Worm (Caenorhabditis elegans): ENCODE data around the gene sms-1.

The sms-1 gene

ce11 chrIV:11522225-11522952, 24.4 kb upstream of the sms-1 start:
- TF ChIP-seq unc-62 (GFP tag; optimal IDR thresholded peaks at IDR 0.05) (peak; percentile 4), zip-8 (tag; optimal IDR thresholded peaks at IDR 0.05) (peak; percentile 51), nhr-12 (tag; optimal IDR thresholded peaks at IDR 0.05) (no peak), nhr-237 (tag; optimal IDR thresholded peaks at IDR 0.05) (peak; percentile 79), ham-2 (GFP tag; optimal IDR thresholded peaks at IDR 0.05) (no peak), unc-120 (tag; optimal IDR thresholded peaks at IDR 0.05; ENCODE audit: poor library complexity, severe bottlenecking) (peak; percentile 29), nhr-76 (tag; optimal IDR thresholded peaks at IDR 0.05) (no peak), M03D4.4 (tag; optimal IDR thresholded peaks at IDR 0.05) (no peak), blmp-1 (tag; optimal IDR thresholded peaks at IDR 0.05) (peak; percentile 71), nhr-28 (tag; optimal IDR thresholded peaks at IDR 0.05) (no peak), pha-4 (tag; optimal IDR thresholded peaks at IDR 0.05) (peak; percentile 25), ceh-83 (GFP tag; optimal IDR thresholded peaks at IDR 0.05) (no peak), lsy-2 (tag; optimal IDR thresholded peaks at IDR 0.05) (peak; percentile 16), ces-1 (GFP tag; optimal IDR thresholded peaks at IDR 0.05) (peak; percentile 72)

DNA sequence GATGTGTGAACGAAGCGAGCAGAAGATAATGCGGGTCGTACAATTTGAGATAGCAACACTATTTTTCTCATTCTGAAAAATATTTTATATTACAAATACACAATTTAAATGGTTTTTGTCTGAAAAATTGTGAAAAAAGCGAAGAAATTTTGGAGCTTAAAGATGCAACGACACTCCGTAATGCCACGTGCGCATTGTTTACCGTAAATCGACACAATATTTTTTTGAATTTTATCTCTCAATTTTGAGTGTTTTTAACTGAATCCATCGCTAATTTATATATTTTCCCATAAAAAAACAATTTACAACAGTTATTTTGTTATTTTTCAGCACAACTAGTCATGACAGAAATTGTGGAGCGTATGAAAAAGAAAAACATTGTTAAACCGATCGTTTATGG, 23.0 kb upstream of the sms-1 start, which contains the start of the genes M04B2.4 and gfl-1:
Gene M04B2.4 (minus strand): TSS at position 72 of the 400 bp plus-strand sequence.
Gene gfl-1 (plus strand): TSS at position 331 of the 400 bp plus-strand sequence.
- TF ChIP-seq nhr-237 (tag; optimal IDR thresholded peaks at IDR 0.05) (peak; percentile 10), unc-39 (tag; optimal IDR thresholded peaks at IDR 0.05) (no peak), ces-1 (GFP tag; optimal IDR thresholded peaks at IDR 0.05) (peak; percentile 10)

DNA sequence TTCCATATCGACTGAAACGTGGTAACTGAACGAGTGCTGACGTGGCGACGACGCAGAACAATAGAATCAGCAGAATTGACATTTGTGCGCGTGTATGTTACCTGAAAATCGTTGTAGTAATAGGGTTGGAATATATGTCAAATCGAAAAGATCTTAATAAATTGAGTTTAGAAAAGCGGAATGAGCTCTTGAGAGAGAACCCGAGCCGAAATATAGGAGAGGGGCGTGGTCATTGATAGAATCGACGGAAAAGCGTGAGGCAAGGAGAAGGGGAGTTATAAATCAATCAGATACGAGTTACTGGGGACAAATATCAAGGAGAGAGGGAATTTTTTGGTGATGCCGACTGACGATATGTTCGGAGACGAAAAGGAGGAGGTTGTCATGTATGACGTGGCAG, 12.7 kb upstream of the sms-1 start, which contains the start of gene M04B2.6:
Gene M04B2.6 (minus strand): TSS at position 101 of the 400 bp plus-strand sequence.
- TF ChIP-seq lin-13 (tag; optimal IDR thresholded peaks at IDR 0.05): no peak
- TF ChIP-seq ceh-39 (tag; optimal IDR thresholded peaks at IDR 0.05): no peak
- TF ChIP-seq ham-2 (GFP tag; optimal IDR thresholded peaks at IDR 0.05): no peak
- TF ChIP-seq ztf-11 (tag; optimal IDR thresholded peaks at IDR 0.05): no peak
- TF ChIP-seq sem-2 (GFP tag; optimal IDR thresholded peaks at IDR 0.05): no peak
- no peak for TF ChIP-seq nhr-2 (tag; optimal IDR thresholded peaks at IDR 0.05)
- no peak for TF ChIP-seq M03D4.4 (tag; optimal IDR thresholded peaks at IDR 0.05)
- no peak for TF ChIP-seq unc-120 (tag; optimal IDR thresholded peaks at IDR 0.05; ENCODE audit: poor library complexity, severe bottlenecking)
- no peak for TF ChIP-seq ceh-43 (GFP tag; optimal IDR thresholded peaks at IDR 0.05)
- TF ChIP-seq mab-5 (tag; optimal IDR thresholded peaks at IDR 0.05): no peak
- no peak for TF ChIP-seq nhr-28 (tag; optimal IDR thresholded peaks at IDR 0.05)
- TF ChIP-seq mls-2 (tag; optimal IDR thresholded peaks at IDR 0.05): no peak
- no peak for TF ChIP-seq unc-39 (tag; optimal IDR thresholded peaks at IDR 0.05)
- no peak for TF ChIP-seq sptf-1 (tag; optimal IDR thresholded peaks at IDR 0.05)
- no peak for TF ChIP-seq cnd-1 (tag; optimal IDR thresholded peaks at IDR 0.05)
- no peak for TF ChIP-seq nhr-12 (tag; optimal IDR thresholded peaks at IDR 0.05)
- TF ChIP-seq blmp-1 (tag; optimal IDR thresholded peaks at IDR 0.05): no peak
- no peak for TF ChIP-seq nhr-76 (tag; optimal IDR thresholded peaks at IDR 0.05)
- TF ChIP-seq hlh-1 (tag; optimal IDR thresholded peaks at IDR 0.05): no peak

ce11 chrIV:11504416-11504815, 6.4 kb upstream of the sms-1 start, which contains the start of gene twk-25:
twk-25 (plus strand) TSS chrIV:11504716.
- TF ChIP-seq nhr-76 (tag; optimal IDR thresholded peaks at IDR 0.05) (no peak), unc-62 (GFP tag; optimal IDR thresholded peaks at IDR 0.05) (no peak), bed-3 (GFP tag; optimal IDR thresholded peaks at IDR 0.05) (no peak), unc-120 (tag; optimal IDR thresholded peaks at IDR 0.05; ENCODE audit: poor library complexity, severe bottlenecking) (no peak), mab-5 (tag; optimal IDR thresholded peaks at IDR 0.05) (no peak), lsy-2 (tag; optimal IDR thresholded peaks at IDR 0.05) (no peak), ces-1 (GFP tag; optimal IDR thresholded peaks at IDR 0.05) (no peak), ceh-39 (tag; optimal IDR thresholded peaks at IDR 0.05) (no peak), elt-1 (tag; optimal IDR thresholded peaks at IDR 0.05; ENCODE audit: borderline replicate concordance, insufficient read depth) (no peak), pha-4 (tag; optimal IDR thresholded peaks at IDR 0.05) (no peak)

- TF ChIP-seq drap-1 (GFP tag; optimal IDR thresholded peaks at IDR 0.05) (no peak), flh-1 (GFP tag; optimal IDR thresholded peaks at IDR 0.05) (no peak), sptf-1 (tag; optimal IDR thresholded peaks at IDR 0.05) (no peak), ceh-83 (GFP tag; optimal IDR thresholded peaks at IDR 0.05) (no peak), blmp-1 (tag; optimal IDR thresholded peaks at IDR 0.05) (no peak), mls-2 (tag; optimal IDR thresholded peaks at IDR 0.05) (no peak), nhr-76 (tag; optimal IDR thresholded peaks at IDR 0.05) (no peak), unc-62 (GFP tag; optimal IDR thresholded peaks at IDR 0.05) (no peak), ceh-43 (GFP tag; optimal IDR thresholded peaks at IDR 0.05) (no peak), nhr-2 (tag; optimal IDR thresholded peaks at IDR 0.05) (no peak), bed-3 (GFP tag; optimal IDR thresholded peaks at IDR 0.05) (no peak), nhr-28 (tag; optimal IDR thresholded peaks at IDR 0.05) (no peak), mab-5 (tag; optimal IDR thresholded peaks at IDR 0.05) (no peak), sem-2 (GFP tag; optimal IDR thresholded peaks at IDR 0.05) (no peak), pha-4 (tag; optimal IDR thresholded peaks at IDR 0.05) (no peak), snpc-4 (tag; optimal IDR thresholded peaks at IDR 0.05) (no peak)
Observed at ce11 chrIV:11503654-11504053, 5.7 kb upstream of the sms-1 start.
